Worm (Caenorhabditis elegans): Measurements from ENCODE around the gene unc-130.

DNA sequence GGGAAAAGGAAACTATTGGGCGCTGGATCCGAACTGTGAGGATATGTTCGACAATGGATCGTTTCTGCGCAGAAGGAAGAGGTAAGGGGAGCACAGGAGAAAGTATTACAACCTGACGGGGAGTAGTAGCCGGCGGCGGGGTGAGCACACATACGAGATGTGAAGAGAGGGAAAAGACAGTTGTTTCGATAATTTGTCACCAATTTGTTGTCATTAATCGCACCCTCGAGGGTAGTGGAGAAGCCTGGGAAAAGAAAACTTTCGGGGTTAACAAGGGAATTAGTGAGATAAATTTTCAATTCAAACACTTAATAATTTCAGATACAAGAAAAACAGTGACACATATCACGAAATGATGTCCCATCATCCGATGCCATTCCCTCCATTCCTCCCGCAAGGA, 1.2 kb downstream of the unc-130 start:
- TF ChIP-seq snpc-4 (tag; optimal IDR thresholded peaks at IDR 0.05) = no peak
- TF ChIP-seq elt-1 (tag; optimal IDR thresholded peaks at IDR 0.05; ENCODE audit: borderline replicate concordance, insufficient read depth) = no peak
- no peak for TF ChIP-seq lsy-2 (tag; optimal IDR thresholded peaks at IDR 0.05)
- TF ChIP-seq ham-2 (GFP tag; optimal IDR thresholded peaks at IDR 0.05) = no peak
- TF ChIP-seq blmp-1 (tag; optimal IDR thresholded peaks at IDR 0.05) = no peak
- TF ChIP-seq mab-5 (tag; optimal IDR thresholded peaks at IDR 0.05) = no peak
- peak; percentile 40 for TF ChIP-seq unc-62 (GFP tag; optimal IDR thresholded peaks at IDR 0.05)
- TF ChIP-seq nhr-28 (tag; optimal IDR thresholded peaks at IDR 0.05) = no peak
